Fruit fly (Drosophila melanogaster): Measurements from ENCODE around the gene CG5681.

DNA sequence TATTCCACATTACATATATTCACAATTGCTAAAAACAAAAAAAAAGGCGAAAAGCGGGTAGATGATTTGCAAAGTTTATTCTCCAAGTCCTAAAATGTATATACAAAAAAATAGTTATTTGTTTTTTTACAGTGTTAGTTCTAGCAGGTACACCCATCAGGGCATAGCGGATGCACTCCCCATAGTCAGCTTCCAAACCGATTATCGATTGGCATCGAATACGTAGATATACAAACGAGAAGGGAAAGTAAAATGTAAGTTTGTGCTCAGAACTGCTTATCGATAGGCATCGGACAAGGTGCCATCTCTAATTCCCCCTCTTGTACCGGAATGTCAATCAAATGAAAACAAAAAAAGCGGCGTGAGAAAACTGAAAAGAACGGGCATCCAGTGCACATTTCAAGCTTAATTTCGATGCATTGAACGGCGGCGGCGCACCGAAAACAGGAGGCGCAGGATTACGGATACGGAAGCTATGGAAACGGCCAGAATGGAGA lies 23.1 kb upstream of the CG5681 start, which contains the start of gene CG5674:
- TF ChIP-seq CG16779 (tag; optimal IDR thresholded peaks at IDR 0.05) (no peak), Sox15 (GFP tag; optimal IDR thresholded peaks at IDR 0.05) (no peak), CG32006 (GFP tag; optimal IDR thresholded peaks at IDR 0.05) (no peak), pdm3 (GFP tag; optimal IDR thresholded peaks at IDR 0.05) (no peak)

All from whole organism, prepupa.